Fruit fly (Drosophila melanogaster) whole organism, pupa: ENCODE data around the gene MBD-like.

Source experiments
- CG10348 ChIP-seq: fragments of 200-800 bp; sonication (Bioruptor generic); IDR thresholded peaks from 2 replicates; pipeline ENCODE4 v1.3.6; 2022; ENCODE audit warnings: missing biosample characterization, missing genetic modification characterization
- CG12605 ChIP-seq: fragments of 200-800 bp; sonication (Bioruptor generic); IDR thresholded peaks from 2 replicates; pipeline ENCODE4 v1.3.6; 2022; ENCODE audit warnings: missing biosample characterization, missing genetic modification characterization
- CG13204 ChIP-seq: fragments of 200-800 bp; sonication (Bioruptor generic); optimal IDR thresholded peaks from 2 replicates; lab custom pipeline; 2018; ENCODE audit warnings: missing biosample characterization, mild to moderate bottlenecking, missing genetic modification characterization, moderate library complexity
- CG14655 ChIP-seq: fragments of 200-800 bp; sonication (Bioruptor generic); optimal IDR thresholded peaks from 3 replicates; lab custom pipeline; 2017; ENCODE audit warnings: mild to moderate bottlenecking, missing biosample characterization, missing genetic modification reagents, missing genetic modification characterization
- CG15710 ChIP-seq: fragments of 200-800 bp; sonication (Bioruptor generic); optimal IDR thresholded peaks from 2 replicates; lab custom pipeline; 2018; ENCODE audit warnings: missing biosample characterization, mild to moderate bottlenecking, missing genetic modification characterization, moderate library complexity
- CG17806 ChIP-seq: fragments of 200-800 bp; sonication (Bioruptor generic); optimal IDR thresholded peaks from 2 replicates; lab custom pipeline; 2018; ENCODE audit warnings: missing biosample characterization, mild to moderate bottlenecking, missing genetic modification characterization, moderate library complexity
- CG32121 ChIP-seq: fragments of 200-800 bp; sonication (Bioruptor generic); IDR thresholded peaks from 2 replicates; pipeline ENCODE4 v1.3.6; 2022; ENCODE audit warnings: missing biosample characterization, missing genetic modification characterization
- CG34367 ChIP-seq: fragments of 200-800 bp; sonication (Bioruptor generic); optimal IDR thresholded peaks from 2 replicates; lab custom pipeline; 2018; ENCODE audit warnings: missing biosample characterization, mild to moderate bottlenecking, missing genetic modification characterization
- CG4496 ChIP-seq: fragments of 200-800 bp; sonication (Bioruptor generic); IDR thresholded peaks from 3 replicates; pipeline ENCODE4 v1.3.6; 2022; ENCODE audit warnings: missing biosample characterization, missing genetic modification characterization
- CG8159 ChIP-seq: fragments of 200-800 bp; sonication (Bioruptor generic); optimal IDR thresholded peaks from 3 replicates; lab custom pipeline; 2018; ENCODE audit warnings: missing biosample characterization, mild to moderate bottlenecking, missing genetic modification characterization, moderate library complexity
- CG8301 ChIP-seq: fragments of 200-800 bp; sonication (Bioruptor generic); optimal IDR thresholded peaks from 2 replicates; lab custom pipeline; 2018; ENCODE audit warnings: missing biosample characterization, mild to moderate bottlenecking, missing genetic modification characterization
- CG9948 ChIP-seq: fragments of 200-800 bp; sonication (Bioruptor generic); optimal IDR thresholded peaks from 2 replicates; lab custom pipeline; 2018; ENCODE audit warnings: missing biosample characterization, mild to moderate bottlenecking, missing genetic modification characterization, moderate library complexity
- D1 ChIP-seq: fragments of 200-800 bp; sonication (Bioruptor generic); optimal IDR thresholded peaks from 2 replicates; lab custom pipeline; 2018; ENCODE audit warnings: missing biosample characterization, mild to moderate bottlenecking, missing genetic modification characterization, moderate library complexity
- EcR ChIP-seq: fragments of 200-800 bp; sonication (Bioruptor generic); optimal IDR thresholded peaks from 3 replicates; lab custom pipeline; 2019; ENCODE audit warnings: missing biosample characterization, missing genetic modification characterization, mild to moderate bottlenecking, moderate library complexity, missing genetic modification reagents
- Ets98B ChIP-seq: fragments of 200-800 bp; sonication (Bioruptor generic); IDR thresholded peaks from 2 replicates; pipeline ENCODE4 v1.3.6; 2022; ENCODE audit warnings: missing biosample characterization, missing genetic modification characterization
- Pif1A ChIP-seq: fragments of 200-800 bp; sonication (Bioruptor generic); optimal IDR thresholded peaks from 3 replicates; lab custom pipeline; 2016; ENCODE audit warnings: missing biosample characterization, missing genetic modification characterization
- Pif1B ChIP-seq: fragments of 200-800 bp; sonication (Bioruptor generic); optimal IDR thresholded peaks from 3 replicates; lab custom pipeline; 2016; ENCODE audit warnings: missing biosample characterization, missing genetic modification characterization
- Snoo ChIP-seq: fragments of 200-800 bp; sonication (Bioruptor generic); optimal IDR thresholded peaks from 3 replicates; lab custom pipeline; 2017; ENCODE audit warnings: missing biosample characterization, mild to moderate bottlenecking, missing genetic modification characterization, inconsistent platforms
- fd96Ca ChIP-seq: fragments of 200-800 bp; sonication (Bioruptor generic); IDR thresholded peaks from 3 replicates; pipeline ENCODE4 v1.3.6; 2022; ENCODE audit warnings: missing biosample characterization, missing genetic modification characterization
- gl ChIP-seq: fragments of 200-800 bp; sonication (Bioruptor generic); optimal IDR thresholded peaks from 2 replicates; lab custom pipeline; 2018; ENCODE audit warnings: missing biosample characterization, mild to moderate bottlenecking, missing genetic modification characterization
- rn ChIP-seq: fragments of 200-800 bp; sonication (Bioruptor generic); IDR thresholded peaks from 2 replicates; pipeline ENCODE4 v1.3.6; 2022; ENCODE audit warnings: missing biosample characterization, missing genetic modification characterization

Gene MBD-like

dm6 chr3R:9534125-9534496 is 25.4 kb upstream of the MBD-like start:
- peak; percentile 91 for TF ChIP-seq CG32121 (GFP tag; lab: Robert Waterston, UW)
- TF ChIP-seq CG17806 (tag; lab: Kevin White, UChicago) = peak; percentile 90
- peak; percentile 90 for TF ChIP-seq CG8159 (tag; lab: Kevin White, UChicago)
- TF ChIP-seq CG9948 (tag; lab: Kevin White, UChicago) = peak; percentile 91
- TF ChIP-seq Snoo = peak; percentile 79
- peak; percentile 45 for TF ChIP-seq gl (tag; lab: Kevin White, UChicago)
- peak; percentile 83 for TF ChIP-seq CG12605 (GFP tag; lab: Robert Waterston, UW)
- peak; percentile 93 for TF ChIP-seq CG14655 (GFP tag; lab: Kevin White, UChicago)
- peak; percentile 22 for TF ChIP-seq CG13204 (GFP tag; lab: Kevin White, UChicago)
- peak; percentile 51; the same call in 1 of the 3 replicates for TF ChIP-seq fd96Ca
- TF ChIP-seq CG34367 (tag; lab: Kevin White, UChicago) = peak; percentile 86
- peak; percentile 96 for TF ChIP-seq CG4496 (GFP tag; lab: Robert Waterston, UW)
- TF ChIP-seq CG15710 = peak; percentile 85
- TF ChIP-seq Pif1A (GFP tag; lab: Kevin White, UChicago) = peak; percentile 87
- peak; percentile 85 for TF ChIP-seq D1 (tag; lab: Kevin White, UChicago)
- peak; percentile 93 for TF ChIP-seq Ets98B (GFP tag; lab: Robert Waterston, UW)
- peak; percentile 94 for TF ChIP-seq CG8301 (tag; lab: Kevin White, UChicago)
- peak; percentile 44; the same call in 1 of the 2 replicates for TF ChIP-seq CG10348 (GFP tag; lab: Robert Waterston, UW)
- TF ChIP-seq rn (GFP tag; lab: Robert Waterston, UW) = peak; percentile 82
- TF ChIP-seq EcR (GFP tag; lab: Kevin White, UChicago) = no peak
- peak; percentile 75 for TF ChIP-seq Pif1B (GFP tag; lab: Kevin White, UChicago)
- TF ChIP-seq, all 21 proteins: peak for 20

dm6 chr3R:9534595-9535217 is 24.9 kb upstream of the MBD-like start:
- TF ChIP-seq CG12605 (GFP tag; lab: Robert Waterston, UW) (peak; percentile 53), CG4496 (GFP tag; lab: Robert Waterston, UW) (peak; percentile 27; the same call in 2 of the 3 replicates), CG17806 (tag; lab: Kevin White, UChicago) (no peak), Ets98B (GFP tag; lab: Robert Waterston, UW) (peak; percentile 7; the same call in 1 of the 2 replicates), EcR (GFP tag; lab: Kevin White, UChicago) (peak; percentile 69)

- TF ChIP-seq CG12605 (GFP tag; lab: Robert Waterston, UW) (no peak), CG10348 (GFP tag; lab: Robert Waterston, UW) (no peak), CG9948 (tag; lab: Kevin White, UChicago) (no peak), CG17806 (tag; lab: Kevin White, UChicago) (no peak), CG15710 (no peak), CG14655 (GFP tag; lab: Kevin White, UChicago) (no peak), EcR (GFP tag; lab: Kevin White, UChicago) (no peak), Pif1A (GFP tag; lab: Kevin White, UChicago) (no peak), CG4496 (GFP tag; lab: Robert Waterston, UW) (no peak), CG8159 (tag; lab: Kevin White, UChicago) (no peak)
- TF ChIP-seq, all 21 proteins: peak for 0
Observed at dm6 chr3R:9543495-9544180, 15.9 kb upstream of the MBD-like start.

dm6 chr3R:9546808-9547381 is 12.7 kb upstream of the MBD-like start:
- TF ChIP-seq CG17806 (tag; lab: Kevin White, UChicago) (no peak), rn (GFP tag; lab: Robert Waterston, UW) (no peak), EcR (GFP tag; lab: Kevin White, UChicago) (no peak), fd96Ca (no peak)
- TF ChIP-seq, all 21 proteins: peak for 0

DNA sequence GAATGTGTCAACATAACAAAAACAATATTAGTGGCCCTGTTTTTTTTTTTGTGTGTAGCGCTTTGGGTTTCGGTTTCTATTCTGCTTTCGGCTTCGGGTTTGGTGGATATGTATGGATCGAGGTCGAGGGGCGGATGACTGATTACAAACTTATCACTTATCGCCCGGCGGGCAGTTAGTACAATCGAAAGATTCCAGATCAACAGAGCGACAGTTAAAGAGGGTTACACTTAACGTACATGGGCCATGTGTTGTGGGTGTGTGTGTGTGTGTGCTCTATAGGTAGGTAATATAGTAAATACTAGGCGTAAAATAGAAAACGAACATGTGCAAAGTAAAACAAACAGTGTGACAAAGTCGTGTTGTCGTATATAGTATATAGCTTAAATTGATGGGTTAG is 10.8 kb upstream of the MBD-like start:
- TF ChIP-seq Pif1B (GFP tag; lab: Kevin White, UChicago) (no peak), D1 (tag; lab: Kevin White, UChicago) (no peak), CG34367 (tag; lab: Kevin White, UChicago) (no peak), CG17806 (tag; lab: Kevin White, UChicago) (no peak), CG32121 (GFP tag; lab: Robert Waterston, UW) (no peak), Pif1A (GFP tag; lab: Kevin White, UChicago) (no peak), CG8159 (tag; lab: Kevin White, UChicago) (no peak), CG12605 (GFP tag; lab: Robert Waterston, UW) (no peak), CG15710 (no peak), CG10348 (GFP tag; lab: Robert Waterston, UW) (no peak), rn (GFP tag; lab: Robert Waterston, UW) (no peak), EcR (GFP tag; lab: Kevin White, UChicago) (no peak), CG4496 (GFP tag; lab: Robert Waterston, UW) (no peak), Snoo (no peak), CG13204 (GFP tag; lab: Kevin White, UChicago) (no peak), CG9948 (tag; lab: Kevin White, UChicago) (no peak), CG14655 (GFP tag; lab: Kevin White, UChicago) (no peak), Ets98B (GFP tag; lab: Robert Waterston, UW) (no peak)
